Worm (Caenorhabditis elegans): Measurements from ENCODE around the gene F16B12.6.

Gene F16B12.6

ce11 chrX:14146740-14147140, 44.6 kb downstream of the F16B12.6 start:
- peak; percentile 43 for TF ChIP-seq blmp-1 (tag; optimal IDR thresholded peaks at IDR 0.05; ENCODE audit: insufficient read depth)
- peak; percentile 69 for TF ChIP-seq nhr-6 (tag; optimal IDR thresholded peaks at IDR 0.05)
- TF ChIP-seq peb-1 (tag; optimal IDR thresholded peaks at IDR 0.05) = peak; percentile 55
- TF ChIP-seq lin-11 (tag; optimal IDR thresholded peaks at IDR 0.05) = peak; percentile 41
- peak; percentile 68 for TF ChIP-seq sem-4 (tag; optimal IDR thresholded peaks at IDR 0.05)
- TF ChIP-seq nhr-129 (tag; optimal IDR thresholded peaks at IDR 0.05) = peak; percentile 94
- TF ChIP-seq crh-2 (tag; optimal IDR thresholded peaks at IDR 0.05) = peak; percentile 94
- TF ChIP-seq mbf-1 (tag; optimal IDR thresholded peaks at IDR 0.05) = no peak
- TF ChIP-seq nhr-10 (tag; optimal IDR thresholded peaks at IDR 0.05) = no peak
- no peak for TF ChIP-seq unc-39 (tag; optimal IDR thresholded peaks at IDR 0.05)
- TF ChIP-seq nhr-23 (tag; optimal IDR thresholded peaks at IDR 0.05) = no peak
- no peak for TF ChIP-seq unc-62 (GFP tag; optimal IDR thresholded peaks at IDR 0.05)
- peak; percentile 33 to 80 for TF ChIP-seq lsy-2 (tag; optimal IDR thresholded peaks at IDR 0.05)
- TF ChIP-seq mdl-1 (tag; optimal IDR thresholded peaks at IDR 0.05) = peak in 1 of 2 experiments; percentile 69
- peak; percentile 70 for TF ChIP-seq unc-55 (GFP tag; optimal IDR thresholded peaks at IDR 0.05)
- no peak for TF ChIP-seq dmd-4 (tag; optimal IDR thresholded peaks at IDR 0.05)
- TF ChIP-seq C34F6.9 (tag; optimal IDR thresholded peaks at IDR 0.05) = peak; percentile 89
- TF ChIP-seq elt-3 (tag; optimal IDR thresholded peaks at IDR 0.05) = no peak
- no peak for TF ChIP-seq nhr-237 (tag; optimal IDR thresholded peaks at IDR 0.05)
- TF ChIP-seq nhr-12 (tag; optimal IDR thresholded peaks at IDR 0.05) = no peak
- TF ChIP-seq ztf-11 (tag; optimal IDR thresholded peaks at IDR 0.05) = no peak
- TF ChIP-seq egl-27 (tag; optimal IDR thresholded peaks at IDR 0.05) = peak; percentile 58
- TF ChIP-seq sma-3 (GFP tag; optimal IDR thresholded peaks at IDR 0.05) = peak; percentile 77
- TF ChIP-seq mab-5 (tag; optimal IDR thresholded peaks at IDR 0.05) = no peak
- peak; percentile 50 for TF ChIP-seq ztf-4 (tag; optimal IDR thresholded peaks at IDR 0.05)
- peak; percentile 22 for TF ChIP-seq lin-39 (tag; optimal IDR thresholded peaks at IDR 0.05)
- TF ChIP-seq snpc-4 (tag; optimal IDR thresholded peaks at IDR 0.05) = peak; percentile 8
- TF ChIP-seq nhr-21 (tag; optimal IDR thresholded peaks at IDR 0.05) = peak; percentile 80
- peak; percentile 61 for TF ChIP-seq skn-1 (tag; optimal IDR thresholded peaks at IDR 0.05)
- peak; percentile 63 for TF ChIP-seq ama-1 (optimal IDR thresholded peaks at IDR 0.05)
- peak; percentile 66 for TF ChIP-seq lin-13 (GFP tag; optimal IDR thresholded peaks at IDR 0.05)
- no peak for TF ChIP-seq ZK546.5 (tag; optimal IDR thresholded peaks at IDR 0.05)
- peak; percentile 87 for TF ChIP-seq nhr-25 (tag; optimal IDR thresholded peaks at IDR 0.05)
- peak; percentile 49 for TF ChIP-seq Y55F3AM.14 (GFP tag; optimal IDR thresholded peaks at IDR 0.05)
- TF ChIP-seq nhr-11 (tag; optimal IDR thresholded peaks at IDR 0.05) = no peak
- peak; percentile 3 for TF ChIP-seq ceh-82 (tag; optimal IDR thresholded peaks at IDR 0.05)
- TF ChIP-seq nhr-77 (tag; optimal IDR thresholded peaks at IDR 0.05) = no peak
- TF ChIP-seq fos-1 (tag; optimal IDR thresholded peaks at IDR 0.05) = peak; percentile 80
- peak; percentile 49 for TF ChIP-seq zag-1 (tag; optimal IDR thresholded peaks at IDR 0.05)
- peak; percentile 78 for TF ChIP-seq F13H6.1 (tag; optimal IDR thresholded peaks at IDR 0.05)
- TF ChIP-seq alr-1 (tag; optimal IDR thresholded peaks at IDR 0.05) = no peak
- TF ChIP-seq R02D3.7 (tag; optimal IDR thresholded peaks at IDR 0.05) = no peak
- TF ChIP-seq sma-9 (GFP tag; optimal IDR thresholded peaks at IDR 0.05) = peak; percentile 85
- TF ChIP-seq sma-9 (tag; optimal IDR thresholded peaks at IDR 0.05) = no peak
- no peak for TF ChIP-seq ztf-1 (GFP tag; conservative IDR thresholded peaks at IDR 0.05)
- no peak for TF ChIP-seq ceh-16 (tag; optimal IDR thresholded peaks at IDR 0.05)
- TF ChIP-seq elt-1 (tag; optimal IDR thresholded peaks at IDR 0.05) = no peak
- TF ChIP-seq gmeb-1 (tag; optimal IDR thresholded peaks at IDR 0.05) = peak; percentile 49
- no peak for TF ChIP-seq aly-2 (tag; optimal IDR thresholded peaks at IDR 0.05)

Measured in whole organism, L2 larva.